Worm (Caenorhabditis elegans): Measurements from ENCODE around the gene cct-2.

The cct-2 gene

ce11 chrII:8927253-8927791 lies at the start of gene cct-2:
TSS of gene cct-2 (plus strand) at chrII:8927741.
- TF ChIP-seq hlh-1 (tag; optimal IDR thresholded peaks at IDR 0.05) = no peak
- TF ChIP-seq ces-1 (GFP tag; optimal IDR thresholded peaks at IDR 0.05) = peak; percentile 41
- peak; percentile 22 for TF ChIP-seq mep-1 (tag; optimal IDR thresholded peaks at IDR 0.05)
- TF ChIP-seq unc-39 (tag; optimal IDR thresholded peaks at IDR 0.05) = no peak
- no peak for TF ChIP-seq sem-2 (GFP tag; optimal IDR thresholded peaks at IDR 0.05)
- TF ChIP-seq bed-3 (GFP tag; optimal IDR thresholded peaks at IDR 0.05) = no peak
- TF ChIP-seq lsy-2 (tag; optimal IDR thresholded peaks at IDR 0.05) = peak; percentile 30
- TF ChIP-seq snpc-4 (tag; optimal IDR thresholded peaks at IDR 0.05) = no peak
- no peak for TF ChIP-seq nhr-12 (tag; optimal IDR thresholded peaks at IDR 0.05)
- TF ChIP-seq zip-8 (tag; optimal IDR thresholded peaks at IDR 0.05) = no peak
- TF ChIP-seq nhr-237 (tag; optimal IDR thresholded peaks at IDR 0.05) = peak; percentile 32
- no peak for TF ChIP-seq lin-13 (tag; optimal IDR thresholded peaks at IDR 0.05)
- no peak for TF ChIP-seq cnd-1 (tag; optimal IDR thresholded peaks at IDR 0.05)
- no peak for TF ChIP-seq nhr-28 (tag; optimal IDR thresholded peaks at IDR 0.05)
- no peak for TF ChIP-seq sptf-1 (tag; optimal IDR thresholded peaks at IDR 0.05)
- no peak for TF ChIP-seq ceh-83 (GFP tag; optimal IDR thresholded peaks at IDR 0.05)
- peak; percentile 4 for TF ChIP-seq pha-4 (tag; optimal IDR thresholded peaks at IDR 0.05)
- no peak for TF ChIP-seq tbx-8 (GFP tag; optimal IDR thresholded peaks at IDR 0.05)
- no peak for TF ChIP-seq blmp-1 (tag; optimal IDR thresholded peaks at IDR 0.05)

- TF ChIP-seq nhr-12 (tag; optimal IDR thresholded peaks at IDR 0.05) = no peak
- no peak for TF ChIP-seq ceh-43 (GFP tag; optimal IDR thresholded peaks at IDR 0.05)
- TF ChIP-seq elt-3 (tag; optimal IDR thresholded peaks at IDR 0.05) = no peak
- TF ChIP-seq ces-1 (GFP tag; optimal IDR thresholded peaks at IDR 0.05) = no peak
- no peak for TF ChIP-seq drap-1 (GFP tag; optimal IDR thresholded peaks at IDR 0.05)
- no peak for TF ChIP-seq nhr-2 (tag; optimal IDR thresholded peaks at IDR 0.05)
- no peak for TF ChIP-seq nhr-237 (tag; optimal IDR thresholded peaks at IDR 0.05)
- TF ChIP-seq ceh-83 (GFP tag; optimal IDR thresholded peaks at IDR 0.05) = no peak
Observed at ce11 chrII:8878528-8878927, 49.0 kb upstream of the cct-2 start.

ce11 chrII:8883559-8883958 lies 44.0 kb upstream of the cct-2 start, which contains the start of gene rha-1:
TSS of gene rha-1 (minus strand) at chrII:8883659.
- TF ChIP-seq unc-120 (tag; optimal IDR thresholded peaks at IDR 0.05; ENCODE audit: poor library complexity, severe bottlenecking) (no peak), nhr-76 (tag; optimal IDR thresholded peaks at IDR 0.05) (no peak)

- no peak for TF ChIP-seq ceh-39 (tag; optimal IDR thresholded peaks at IDR 0.05)
- TF ChIP-seq lsy-2 (tag; optimal IDR thresholded peaks at IDR 0.05) = peak; percentile 96
- TF ChIP-seq pha-4 (tag; optimal IDR thresholded peaks at IDR 0.05) = peak; percentile 38
Observed at ce11 chrII:8884262-8884949, 43.1 kb upstream of the cct-2 start, which contains the start of the genes T07D4.5 and ddx-19. TSS of gene T07D4.5 (minus strand) at chrII:8884332. TSS of gene ddx-19 (plus strand) at chrII:8884899.

ce11 chrII:8889589-8889988 lies 38.0 kb upstream of the cct-2 start:
- no peak for TF ChIP-seq ceh-83 (GFP tag; optimal IDR thresholded peaks at IDR 0.05)
- no peak for TF ChIP-seq zip-8 (tag; optimal IDR thresholded peaks at IDR 0.05)
- no peak for TF ChIP-seq pha-4 (tag; optimal IDR thresholded peaks at IDR 0.05)
- TF ChIP-seq snpc-4 (tag; optimal IDR thresholded peaks at IDR 0.05) = no peak
- no peak for TF ChIP-seq mab-5 (tag; optimal IDR thresholded peaks at IDR 0.05)
- TF ChIP-seq flh-1 (GFP tag; optimal IDR thresholded peaks at IDR 0.05) = no peak
- no peak for TF ChIP-seq sptf-1 (tag; optimal IDR thresholded peaks at IDR 0.05)
- no peak for TF ChIP-seq unc-62 (GFP tag; optimal IDR thresholded peaks at IDR 0.05)
- no peak for TF ChIP-seq ces-1 (GFP tag; optimal IDR thresholded peaks at IDR 0.05)
- TF ChIP-seq nhr-237 (tag; optimal IDR thresholded peaks at IDR 0.05) = no peak
- no peak for TF ChIP-seq M03D4.4 (tag; optimal IDR thresholded peaks at IDR 0.05)

ce11 chrII:8890017-8890416 lies 37.5 kb upstream of the cct-2 start:
- TF ChIP-seq sem-2 (GFP tag; optimal IDR thresholded peaks at IDR 0.05) (no peak), ces-1 (GFP tag; optimal IDR thresholded peaks at IDR 0.05) (no peak), nhr-237 (tag; optimal IDR thresholded peaks at IDR 0.05) (no peak), lsy-2 (tag; optimal IDR thresholded peaks at IDR 0.05) (no peak), unc-62 (GFP tag; optimal IDR thresholded peaks at IDR 0.05) (no peak), elt-3 (tag; optimal IDR thresholded peaks at IDR 0.05) (no peak), ceh-43 (GFP tag; optimal IDR thresholded peaks at IDR 0.05) (no peak), drap-1 (GFP tag; optimal IDR thresholded peaks at IDR 0.05) (no peak), ztf-11 (tag; optimal IDR thresholded peaks at IDR 0.05) (no peak), mab-5 (tag; optimal IDR thresholded peaks at IDR 0.05) (no peak), ceh-39 (tag; optimal IDR thresholded peaks at IDR 0.05) (no peak), nhr-76 (tag; optimal IDR thresholded peaks at IDR 0.05) (no peak), M03D4.4 (tag; optimal IDR thresholded peaks at IDR 0.05) (no peak), ham-2 (GFP tag; optimal IDR thresholded peaks at IDR 0.05) (no peak), unc-39 (tag; optimal IDR thresholded peaks at IDR 0.05) (no peak)

Measured in whole organism, mixed stage, embryonic.